Worm (Caenorhabditis elegans): ENCODE data around the gene C34C6.3.

- TF ChIP-seq F57A8.1 (GFP tag; optimal IDR thresholded peaks at IDR 0.05) (no peak), unc-62 (GFP tag; optimal IDR thresholded peaks at IDR 0.05) (no peak), Y56A3A.18 (GFP tag; IDR thresholded peaks at IDR 0.05) (no peak), attf-5 (GFP tag; optimal IDR thresholded peaks at IDR 0.05) (no peak), lin-35 (GFP tag; optimal IDR thresholded peaks at IDR 0.05) (no peak), die-1 (tag; optimal IDR thresholded peaks at IDR 0.05) (no peak), B0035.1 (tag; optimal IDR thresholded peaks at IDR 0.05) (no peak), rec-8 (tag; optimal IDR thresholded peaks at IDR 0.05) (no peak), Y67H2A.10 (GFP tag; conservative IDR thresholded peaks at IDR 0.05) (no peak), tbx-9 (tag; optimal IDR thresholded peaks at IDR 0.05; ENCODE audit: borderline replicate concordance) (no peak), ceh-58 (GFP tag; IDR thresholded peaks at IDR 0.05) (no peak), ceh-27 (GFP tag; optimal IDR thresholded peaks at IDR 0.05) (no peak), ekl-4 (GFP tag; IDR thresholded peaks at IDR 0.05) (no peak), akir-1 (GFP tag; optimal IDR thresholded peaks at IDR 0.05) (no peak)
These were observed 42.9 kb upstream of the C34C6.3 start for ce11 chrII:8648843-8649242.
